Worm (Caenorhabditis elegans) whole organism, midembryonic: ENCODE measurements around the gene nop-1.

Experiments used
- flt-1 ChIP-seq: fragments of 200-800 bp; sonication (Bioruptor generic); IDR thresholded peaks from 2 replicates; pipeline ENCODE4 v1.3.6; 2022; ENCODE audit warnings: missing genetic modification characterization, missing compliant biosample characterization
- klf-2 ChIP-seq: fragments of 200-800 bp; sonication (Bioruptor generic); conservative IDR thresholded peaks from 2 replicates; pipeline ENCODE4 v1.3.6; 2022; ENCODE audit warnings: missing genetic modification reagents, missing genetic modification characterization, missing compliant biosample characterization
- med-1 ChIP-seq: sonication (generic microtip); optimal IDR thresholded peaks from 2 replicates; lab custom pipeline; 2017; ENCODE audit warnings: missing genetic modification characterization, mild to moderate bottlenecking, missing compliant biosample characterization, antibody characterized with exemption, missing genetic modification reagents; ENCODE audit not compliant: insufficient read depth
- ref-1 ChIP-seq: fragments of 200-800 bp; sonication (Bioruptor generic); conservative IDR thresholded peaks from 2 replicates; pipeline ENCODE4 v1.3.6; 2022; ENCODE audit warnings: missing genetic modification reagents, missing genetic modification characterization, missing compliant biosample characterization

DNA sequence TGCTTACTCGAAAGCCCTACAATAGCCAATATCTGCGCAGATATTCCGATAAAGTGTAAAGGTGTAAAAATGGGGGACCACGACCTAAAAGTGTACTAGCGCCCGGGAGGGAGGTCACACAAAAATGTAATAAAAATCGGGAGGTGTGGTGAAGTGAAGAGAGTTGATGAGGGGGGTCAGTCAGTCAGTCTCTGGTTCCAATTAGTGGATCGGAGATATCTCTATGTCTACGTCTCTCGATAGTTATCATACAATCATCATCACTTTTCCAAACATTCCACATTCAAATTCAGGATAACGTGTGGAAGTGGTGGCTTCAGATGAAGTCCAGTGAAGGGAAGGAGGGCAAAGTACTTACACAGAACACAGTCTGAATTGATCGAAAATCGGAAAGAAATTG lies 17.5 kb downstream of the nop-1 start:
- TF ChIP-seq klf-2 (GFP tag; lab: Robert Waterston, UW), result no peak
- TF ChIP-seq flt-1, result no peak
- TF ChIP-seq ref-1, result no peak
- TF ChIP-seq med-1 (GFP tag; lab: Kevin White, UChicago), result no peak
